Fruit fly (Drosophila melanogaster): ENCODE results near the gene CG5664.

Gene CG5664

DNA sequence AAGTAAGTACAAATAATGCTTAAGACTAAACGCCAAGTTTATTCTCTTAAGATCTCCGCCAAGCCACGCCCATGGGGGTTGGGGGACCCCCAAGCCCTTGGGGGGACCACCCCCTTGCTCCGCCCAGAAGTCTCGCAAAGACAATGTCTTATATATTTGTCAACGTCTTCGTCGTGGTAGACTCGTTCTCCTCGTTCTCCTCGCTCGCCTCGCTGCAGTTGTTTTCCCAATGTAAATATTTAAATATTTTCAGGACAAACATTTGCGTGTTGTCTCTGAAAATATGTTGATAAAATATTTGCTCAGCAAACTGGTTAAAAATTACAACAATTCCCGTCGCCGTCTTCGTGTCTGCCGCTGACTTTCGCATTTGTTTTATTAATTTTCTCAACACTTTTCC, 23.1 kb upstream of the CG5664 start (continued):
- peak; percentile 51 for TF ChIP-seq CrebB (tag; optimal IDR thresholded peaks at IDR 0.05)
- no peak for TF ChIP-seq ato (GFP tag; IDR thresholded peaks at IDR 0.05; ENCODE audit: partially characterized antibody)
- no peak for TF ChIP-seq Drgx (GFP tag; IDR thresholded peaks at IDR 0.05)
- TF ChIP-seq dan (GFP tag; IDR thresholded peaks at IDR 0.05): no peak
- TF ChIP-seq CG1602 (GFP tag; optimal IDR thresholded peaks at IDR 0.05): peak; percentile 47

DNA sequence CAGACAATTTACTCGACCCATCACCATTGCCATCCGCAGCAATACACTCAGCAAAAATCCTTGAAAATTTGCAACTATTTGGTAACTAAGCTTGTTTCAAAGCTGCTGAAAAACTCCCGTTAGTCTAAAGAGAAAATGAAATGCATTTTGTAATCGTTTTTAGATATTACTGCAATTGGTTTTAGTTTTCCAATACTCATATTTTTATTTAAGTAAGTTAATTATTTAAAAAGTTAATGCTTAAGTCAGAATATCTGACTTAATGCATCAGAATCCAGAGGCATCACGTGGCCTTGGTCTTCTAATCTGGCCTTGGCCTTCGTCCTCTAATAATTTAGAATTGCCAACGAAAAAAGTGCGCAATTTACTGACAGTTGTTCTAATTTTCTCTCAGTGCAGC, 21.7 kb upstream of the CG5664 start:
- TF ChIP-seq grau (tag; optimal IDR thresholded peaks at IDR 0.05): peak; percentile 5
- peak in 1 of 3 experiments; percentile 75 for TF ChIP-seq lola (GFP tag; optimal IDR thresholded peaks at IDR 0.05)
- TF ChIP-seq zfh1 (GFP tag; IDR thresholded peaks at IDR 0.05): no peak
- TF ChIP-seq sens (GFP tag): no peak
- TF ChIP-seq chm (GFP tag; IDR thresholded peaks at IDR 0.05): no peak
- peak; percentile 6 for TF ChIP-seq CG6254 (GFP tag; optimal IDR thresholded peaks at IDR 0.05)
- peak; percentile 15 for TF ChIP-seq zen (tag; optimal IDR thresholded peaks at IDR 0.05)
- TF ChIP-seq slbo (GFP tag; IDR thresholded peaks at IDR 0.05): no peak
- TF ChIP-seq CG14710 (tag; optimal IDR thresholded peaks at IDR 0.05): peak; percentile 59
- TF ChIP-seq Hmx (GFP tag; optimal IDR thresholded peaks at IDR 0.05): no peak
- peak; percentile 7 for TF ChIP-seq CG11723 (GFP tag; optimal IDR thresholded peaks at IDR 0.05)
- peak; percentile 45 for TF ChIP-seq CG17829 (tag; optimal IDR thresholded peaks at IDR 0.05)
- TF ChIP-seq D (optimal IDR thresholded peaks at IDR 0.05): no peak
- peak; percentile 59 for TF ChIP-seq D (GFP tag; optimal IDR thresholded peaks at IDR 0.05)
- TF ChIP-seq gfzf (GFP tag; optimal IDR thresholded peaks at IDR 0.05): no peak
- TF ChIP-seq ci (GFP tag; IDR thresholded peaks at IDR 0.05): no peak
- TF ChIP-seq CG16779 (GFP tag; IDR thresholded peaks at IDR 0.05): no peak
- TF ChIP-seq D19A (tag; optimal IDR thresholded peaks at IDR 0.05): peak; percentile 14
- peak; percentile 64 for TF ChIP-seq nmo (GFP tag; optimal IDR thresholded peaks at IDR 0.05)
- TF ChIP-seq sqz (GFP tag; optimal IDR thresholded peaks at IDR 0.05): no peak
- TF ChIP-seq Ravus (GFP tag; IDR thresholded peaks at IDR 0.05): no peak
- peak; percentile 48 for TF ChIP-seq zf30C (GFP tag; optimal IDR thresholded peaks at IDR 0.05)
- TF ChIP-seq Myb (GFP tag; optimal IDR thresholded peaks at IDR 0.05): no peak
- peak; percentile 32 for TF ChIP-seq Ssrp (tag; optimal IDR thresholded peaks at IDR 0.05)
- no peak for TF ChIP-seq CG15073 (GFP tag; optimal IDR thresholded peaks at IDR 0.05)
- no peak for TF ChIP-seq MTF-1 (GFP tag; optimal IDR thresholded peaks at IDR 0.05; ENCODE audit: borderline replicate concordance)
- no peak for TF ChIP-seq scrt (GFP tag; optimal IDR thresholded peaks at IDR 0.05)
- peak; percentile 1 for TF ChIP-seq CG1602 (GFP tag; optimal IDR thresholded peaks at IDR 0.05)
- TF ChIP-seq Elba2 (GFP tag; optimal IDR thresholded peaks at IDR 0.05): no peak
- peak; percentile 24 for TF ChIP-seq CG12391 (tag; optimal IDR thresholded peaks at IDR 0.05)
- TF ChIP-seq esg (GFP tag; conservative IDR thresholded peaks at IDR 0.05): no peak
- no peak for TF ChIP-seq trh (GFP tag; optimal IDR thresholded peaks at IDR 0.05)
- TF ChIP-seq CG4404 (GFP tag; IDR thresholded peaks at IDR 0.05): peak; percentile 49; the same call in 1 of the 2 replicates
- no peak for TF ChIP-seq Vsx1 (GFP tag; optimal IDR thresholded peaks at IDR 0.05)
- peak; percentile 22 for TF ChIP-seq CoRest (tag; optimal IDR thresholded peaks at IDR 0.05)
- TF ChIP-seq CG8765 (GFP tag; IDR thresholded peaks at IDR 0.05): no peak
- no peak for TF ChIP-seq nerfin-2 (GFP tag; IDR thresholded peaks at IDR 0.05; ENCODE audit: partially characterized antibody)
- TF ChIP-seq inv (GFP tag; IDR thresholded peaks at IDR 0.05; ENCODE audit: partially characterized antibody): no peak
- no peak for TF ChIP-seq prd (optimal IDR thresholded peaks at IDR 0.05)
- peak; percentile 28; the same call in 1 of the 3 replicates for TF ChIP-seq prd (GFP tag; IDR thresholded peaks at IDR 0.05)
- no peak for TF ChIP-seq NC2α (GFP tag; optimal IDR thresholded peaks at IDR 0.05)
- no peak for TF ChIP-seq CG6175 (GFP tag; IDR thresholded peaks at IDR 0.05)
- no peak for TF ChIP-seq dmrt99B (tag; optimal IDR thresholded peaks at IDR 0.05)
- TF ChIP-seq Ets65A (GFP tag): no peak
- no peak for TF ChIP-seq twi (tag; optimal IDR thresholded peaks at IDR 0.05)
- TF ChIP-seq CG1233 (GFP tag; optimal IDR thresholded peaks at IDR 0.05): peak; percentile 2
